Fruit fly (Drosophila melanogaster): Measurements from ENCODE around the gene CG15459.

- no peak for TF ChIP-seq tin (GFP tag; optimal IDR thresholded peaks at IDR 0.05)
- no peak for TF ChIP-seq CG3726 (GFP tag; IDR thresholded peaks at IDR 0.05)
- no peak for TF ChIP-seq ro (GFP tag; IDR thresholded peaks at IDR 0.05)
- no peak for TF ChIP-seq Awh (GFP tag; IDR thresholded peaks at IDR 0.05)
- TF ChIP-seq CG8290 (GFP tag; optimal IDR thresholded peaks at IDR 0.05): no peak
- TF ChIP-seq CG8290 (tag; optimal IDR thresholded peaks at IDR 0.05): no peak
- no peak for TF ChIP-seq CG13123 (GFP tag; optimal IDR thresholded peaks at IDR 0.05)
- no peak for TF ChIP-seq fd3F (GFP tag; optimal IDR thresholded peaks at IDR 0.05)
Observed at dm6 chrX:20418864-20419263, 5.5 kb upstream of the CG15459 start, which contains the start of gene Obp19c.
